Fruit fly (Drosophila melanogaster) whole organism, pupa: ENCODE data around the gene Fign.
A peak's percentile ranks its signal among the peaks of the same experiment; 100 is the strongest.

Experiments
- CG13204 ChIP-seq: fragments of 200-800 bp; sonication (Bioruptor generic); optimal IDR thresholded peaks from 2 replicates; lab custom pipeline; 2018; ENCODE audit warnings: missing biosample characterization, mild to moderate bottlenecking, missing genetic modification characterization, moderate library complexity
- CG15710 ChIP-seq: fragments of 200-800 bp; sonication (Bioruptor generic); optimal IDR thresholded peaks from 2 replicates; lab custom pipeline; 2018; ENCODE audit warnings: missing biosample characterization, mild to moderate bottlenecking, missing genetic modification characterization, moderate library complexity
- CG34367 ChIP-seq: fragments of 200-800 bp; sonication (Bioruptor generic); optimal IDR thresholded peaks from 2 replicates; lab custom pipeline; 2018; ENCODE audit warnings: missing biosample characterization, mild to moderate bottlenecking, missing genetic modification characterization
- CG9948 ChIP-seq: fragments of 200-800 bp; sonication (Bioruptor generic); optimal IDR thresholded peaks from 2 replicates; lab custom pipeline; 2018; ENCODE audit warnings: missing biosample characterization, mild to moderate bottlenecking, missing genetic modification characterization, moderate library complexity
- EcR ChIP-seq: fragments of 200-800 bp; sonication (Bioruptor generic); optimal IDR thresholded peaks from 3 replicates; lab custom pipeline; 2019; ENCODE audit warnings: missing biosample characterization, missing genetic modification characterization, mild to moderate bottlenecking, moderate library complexity, missing genetic modification reagents
- Ets98B ChIP-seq: fragments of 200-800 bp; sonication (Bioruptor generic); IDR thresholded peaks from 2 replicates; pipeline ENCODE4 v1.3.6; 2022; ENCODE audit warnings: missing biosample characterization, missing genetic modification characterization
- Pif1B ChIP-seq: fragments of 200-800 bp; sonication (Bioruptor generic); optimal IDR thresholded peaks from 3 replicates; lab custom pipeline; 2016; ENCODE audit warnings: missing biosample characterization, missing genetic modification characterization

dm6 chr2L:3351575-3352219 is 32.0 kb upstream of the Fign start:
- TF ChIP-seq CG15710 (tag; lab: Kevin White, UChicago) = peak; percentile 72
- TF ChIP-seq CG34367 (tag; lab: Kevin White, UChicago) = peak; percentile 47
- peak; percentile 47 for TF ChIP-seq CG9948
- TF ChIP-seq EcR (GFP tag; lab: Kevin White, UChicago) = peak; percentile 59
- TF ChIP-seq Pif1B (GFP tag; lab: Kevin White, UChicago) = peak; percentile 6
- no peak for TF ChIP-seq Ets98B (GFP tag; lab: Robert Waterston, UW)
- peak; percentile 2 for TF ChIP-seq CG13204 (GFP tag; lab: Kevin White, UChicago)
